Fruit fly (Drosophila melanogaster) Kc167 (cell line): ENCODE results near the gene Cyp6v1.

ENCODE experiments used
- Myc ChIP-seq: fragments of >200 bp; optimal IDR thresholded peaks from 2 replicates; lab custom pipeline; 2017; ENCODE audit warnings: missing external identifiers
- ttk ChIP-seq: sonication (Bioruptor generic); optimal IDR thresholded peaks from 2 replicates; lab custom pipeline; 2017; ENCODE audit warnings: missing external identifiers

DNA sequence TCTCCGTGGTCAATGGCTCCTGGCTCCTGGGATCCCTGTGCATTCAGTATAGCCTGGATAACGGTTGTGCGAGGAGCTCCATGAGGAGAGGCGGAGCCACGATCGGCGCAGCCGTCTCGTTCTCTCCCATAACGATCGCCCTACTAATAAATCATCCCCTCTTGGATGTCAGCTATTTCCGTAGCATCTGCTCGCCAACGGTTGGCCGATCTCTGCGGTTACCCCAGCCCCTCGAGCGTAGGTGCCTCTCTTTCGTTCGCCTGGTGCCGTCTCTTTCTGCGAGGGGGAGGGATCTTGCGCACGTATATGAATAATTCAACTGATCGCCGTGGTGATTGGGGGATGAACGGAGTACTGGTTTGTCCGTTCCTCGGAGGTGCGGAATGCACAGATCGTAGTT, 33.5 kb downstream of the Cyp6v1 start, which contains the start of gene run:
- TF ChIP-seq ttk (no peak), Myc (lab: Kevin White, UChicago) (no peak)
